Fruit fly (Drosophila melanogaster) whole organism, wandering third instar larva: ENCODE data around the gene Aprt.

Experiments used
- Abd-B ChIP-seq: fragments of >200 bp; optimal IDR thresholded peaks from 2 replicates; lab custom pipeline; 2017; ENCODE audit warnings: missing biosample characterization, missing genetic modification characterization
- CG9705 ChIP-seq: fragments of 200-800 bp; sonication (Bioruptor generic); optimal IDR thresholded peaks from 2 replicates; lab custom pipeline; 2018; ENCODE audit warnings: missing biosample characterization, mild to moderate bottlenecking, missing genetic modification characterization
- CrebA ChIP-seq: fragments of 200-800 bp; sonication (Bioruptor generic); optimal IDR thresholded peaks from 2 replicates; lab custom pipeline; 2016; ENCODE audit warnings: missing biosample characterization, mild to moderate bottlenecking, missing genetic modification characterization, borderline replicate concordance
- Dfd ChIP-seq: fragments of >200 bp; optimal IDR thresholded peaks from 2 replicates; lab custom pipeline; 2017; ENCODE audit warnings: missing biosample characterization, missing genetic modification characterization
- Dif ChIP-seq: fragments of 200-275, 200-300 bp; sonication (Bioruptor generic); optimal IDR thresholded peaks from 2 replicates; lab custom pipeline; 2018; ENCODE audit warnings: missing biosample characterization, missing genetic modification characterization; ENCODE audit not compliant: partially characterized antibody
- GATAd ChIP-seq: sonication (Bioruptor generic); optimal IDR thresholded peaks from 2 replicates; lab custom pipeline; 2016; ENCODE audit warnings: missing biosample characterization, missing genetic modification characterization
- HLH106 ChIP-seq: fragments of 200-800 bp; optimal IDR thresholded peaks from 3 replicates; lab custom pipeline; 2019; ENCODE audit warnings: missing biosample characterization, mild to moderate bottlenecking, missing genetic modification characterization, moderate library complexity
- Hnf4 ChIP-seq: fragments of 200-800 bp; sonication (Bioruptor generic); optimal IDR thresholded peaks from 2 replicates; lab custom pipeline; 2016; ENCODE audit warnings: missing biosample characterization, mild to moderate bottlenecking, missing genetic modification characterization
- Hr83 ChIP-seq: fragments of 200-300 bp; sonication (Bioruptor generic); optimal IDR thresholded peaks from 2 replicates; lab custom pipeline; 2016; ENCODE audit warnings: missing biosample characterization, mild to moderate bottlenecking, missing genetic modification characterization, moderate library complexity; ENCODE audit not compliant: poor library complexity, severe bottlenecking
- Jra ChIP-seq: sonication (Bioruptor generic); optimal IDR thresholded peaks from 2 replicates; lab custom pipeline; 2016; ENCODE audit warnings: missing biosample characterization, missing genetic modification characterization
- Myc ChIP-seq: fragments of >200 bp; optimal IDR thresholded peaks from 2 replicates; lab custom pipeline; 2017
- OdsH ChIP-seq: fragments of 200-800 bp; sonication (Bioruptor generic); optimal IDR thresholded peaks from 2 replicates; lab custom pipeline; 2016; ENCODE audit warnings: missing biosample characterization, mild to moderate bottlenecking, missing genetic modification characterization
- Rel ChIP-seq, 2 experiments: fragments of 200-800 bp; sonication (Bioruptor generic) in 1 of 2; optimal IDR thresholded peaks; 2 replicates in 1 of 2; 3 replicates in 1 of 2; lab custom pipeline; 2016 to 2019; ENCODE audit warnings: mild to moderate bottlenecking in 2 of 2, missing biosample characterization in 2 of 2, missing genetic modification characterization in 2 of 2, moderate library complexity in 1 of 2
- Sp1 ChIP-seq: fragments of 200-800 bp; sonication (Bioruptor generic); optimal IDR thresholded peaks from 3 replicates; lab custom pipeline; 2019; ENCODE audit warnings: missing biosample characterization, mild to moderate bottlenecking, missing genetic modification characterization, moderate library complexity
- Vsx2 ChIP-seq: fragments of 200-300, 225-300 bp; sonication (Bioruptor generic); optimal IDR thresholded peaks from 2 replicates; lab custom pipeline; 2018; ENCODE audit warnings: missing biosample characterization, missing genetic modification characterization; ENCODE audit not compliant: partially characterized antibody
- br ChIP-seq: fragments of 200-800 bp; sonication (Bioruptor generic); optimal IDR thresholded peaks from 2 replicates; lab custom pipeline; 2016; ENCODE audit warnings: missing biosample characterization, missing genetic modification characterization
- brk ChIP-seq: fragments of 200-800 bp; sonication (Bioruptor generic); optimal IDR thresholded peaks from 2 replicates; lab custom pipeline; 2016; ENCODE audit warnings: missing biosample characterization, mild to moderate bottlenecking, missing genetic modification characterization
- dmrt93B ChIP-seq: fragments of 200-800 bp; sonication (Bioruptor generic); optimal IDR thresholded peaks from 2 replicates; lab custom pipeline; 2018; ENCODE audit warnings: missing biosample characterization, mild to moderate bottlenecking, missing genetic modification characterization
- dsf ChIP-seq: sonication (Bioruptor generic); optimal IDR thresholded peaks from 2 replicates; lab custom pipeline; 2016; ENCODE audit warnings: missing biosample characterization, missing genetic modification characterization, borderline replicate concordance
- ey ChIP-seq: fragments of 200-800 bp; sonication (Bioruptor generic); optimal IDR thresholded peaks from 2 replicates; lab custom pipeline; 2016; ENCODE audit warnings: missing biosample characterization, missing genetic modification characterization
- foxo ChIP-seq, 2 experiments: fragments of 200-800 bp; sonication (Bioruptor generic); optimal IDR thresholded peaks; 2 replicates in 1 of 2; 3 replicates in 1 of 2; lab custom pipeline; 2016 to 2017; ENCODE audit warnings: missing biosample characterization in 2 of 2, missing genetic modification characterization in 2 of 2
- fru ChIP-seq: fragments of 200-800 bp; sonication (Bioruptor generic); optimal IDR thresholded peaks from 3 replicates; lab custom pipeline; 2016; ENCODE audit warnings: missing biosample characterization, mild to moderate bottlenecking, missing genetic modification characterization
- h ChIP-seq: fragments of 200-800 bp; sonication (Bioruptor generic); optimal IDR thresholded peaks from 3 replicates; lab custom pipeline; 2016; ENCODE audit warnings: missing biosample characterization, mild to moderate bottlenecking, missing genetic modification characterization
- jim ChIP-seq: fragments of 175-275, 200-325 bp; sonication (Bioruptor generic); optimal IDR thresholded peaks from 2 replicates; lab custom pipeline; 2016; ENCODE audit warnings: missing biosample characterization, mild to moderate bottlenecking, missing genetic modification characterization
- lola ChIP-seq: fragments of >200 bp; optimal IDR thresholded peaks from 2 replicates; lab custom pipeline; 2017; ENCODE audit warnings: missing biosample characterization, missing genetic modification characterization
- pan ChIP-seq: fragments of >200 bp; optimal IDR thresholded peaks from 2 replicates; lab custom pipeline; 2017
- psq ChIP-seq: fragments of 200-800 bp; sonication (Bioruptor generic); optimal IDR thresholded peaks from 3 replicates; lab custom pipeline; 2017; ENCODE audit warnings: missing biosample characterization, mild to moderate bottlenecking, missing genetic modification characterization, moderate library complexity
- rgr ChIP-seq: fragments of 200-800 bp; sonication (Bioruptor generic); optimal IDR thresholded peaks from 3 replicates; lab custom pipeline; 2016; ENCODE audit warnings: missing biosample characterization, mild to moderate bottlenecking, missing genetic modification characterization
- sage ChIP-seq: fragments of 200-800 bp; sonication (Bioruptor generic); optimal IDR thresholded peaks from 2 replicates; lab custom pipeline; 2016; ENCODE audit warnings: missing biosample characterization, mild to moderate bottlenecking, missing genetic modification characterization
- sv ChIP-seq: fragments of 200-800 bp; sonication (Bioruptor generic); optimal IDR thresholded peaks from 3 replicates; lab custom pipeline; 2016; ENCODE audit warnings: missing biosample characterization, missing genetic modification characterization
- tai ChIP-seq: sonication (Bioruptor generic); optimal IDR thresholded peaks from 2 replicates; lab custom pipeline; 2016; ENCODE audit warnings: missing biosample characterization, missing genetic modification characterization
- usp ChIP-seq: fragments of >200 bp; optimal IDR thresholded peaks from 2 replicates; lab custom pipeline; 2017; ENCODE audit warnings: missing biosample characterization, missing genetic modification characterization
- woc ChIP-seq: sonication (Bioruptor generic); optimal IDR thresholded peaks from 2 replicates; lab custom pipeline; 2016; ENCODE audit warnings: missing biosample characterization, mild to moderate bottlenecking, missing genetic modification characterization

Gene Aprt

DNA sequence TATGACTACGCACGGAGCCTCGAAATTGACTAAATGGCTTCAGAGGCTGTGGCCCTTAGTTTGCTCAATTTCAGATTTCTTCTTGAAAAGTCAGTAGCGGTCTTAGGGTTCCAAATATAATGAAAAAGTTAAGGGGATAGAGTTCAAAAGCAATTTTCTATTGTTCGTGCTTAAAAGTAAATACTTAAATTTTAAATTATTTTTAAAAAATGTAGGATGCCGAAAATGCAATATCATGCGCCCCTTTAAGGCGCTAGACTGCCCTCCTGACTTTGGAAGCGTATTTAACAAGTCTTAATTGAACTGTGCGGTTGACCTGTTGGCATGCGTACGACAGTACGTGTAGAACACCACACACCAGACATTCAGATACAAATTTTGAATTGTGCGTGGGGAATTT lies 29.8 kb upstream of the Aprt start:
- TF ChIP-seq tai (GFP tag; lab: Kevin White, UChicago): no peak
- no peak for TF ChIP-seq sage
- no peak for TF ChIP-seq brk (GFP tag; lab: Kevin White, UChicago)
- TF ChIP-seq br: no peak
- no peak for TF ChIP-seq HLH106 (tag; lab: Kevin White, UChicago)
- no peak for TF ChIP-seq CrebA (GFP tag; lab: Kevin White, UChicago)
- TF ChIP-seq usp (GFP tag; lab: Kevin White, UChicago): no peak
- TF ChIP-seq Dfd (GFP tag; lab: Kevin White, UChicago): no peak
- no peak for TF ChIP-seq pan
- TF ChIP-seq dsf (GFP tag; lab: Kevin White, UChicago): no peak
- no peak for TF ChIP-seq h (GFP tag; lab: Kevin White, UChicago)
- no peak for TF ChIP-seq GATAd (GFP tag; lab: Kevin White, UChicago)
- no peak for TF ChIP-seq Hr83 (GFP tag; lab: Kevin White, UChicago)
- TF ChIP-seq ey: no peak
- no peak for TF ChIP-seq sv (GFP tag; lab: Kevin White, UChicago)
- TF ChIP-seq Sp1: no peak
- TF ChIP-seq CG9705 (GFP tag; lab: Kevin White, UChicago): no peak
- TF ChIP-seq, all 38 proteins: peak for 0

DNA sequence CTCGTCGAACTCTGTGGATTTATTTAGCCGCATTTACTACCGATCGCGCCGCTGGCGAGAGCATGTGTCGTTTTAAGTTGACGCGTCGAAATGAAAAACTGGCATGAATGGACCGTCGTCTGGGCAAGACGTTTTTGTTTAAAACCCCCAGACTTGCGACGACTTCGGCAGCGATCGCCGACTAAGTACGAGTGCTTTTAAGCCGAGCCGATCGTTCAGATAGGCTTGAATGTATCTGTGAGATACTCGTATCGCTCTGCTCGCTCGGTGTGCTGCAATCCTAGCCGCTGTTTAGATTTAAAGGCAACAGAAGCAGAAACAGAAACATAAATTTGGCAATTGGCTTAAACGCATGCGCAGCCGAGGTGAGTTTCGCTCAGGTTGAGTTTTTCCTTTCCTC lies 25.3 kb upstream of the Aprt start, which contains the start of gene dsb:
TSS of gene dsb (minus strand) at position 91 of the 400 bp plus-strand sequence.
- no peak for TF ChIP-seq jim
- no peak for TF ChIP-seq Dfd (GFP tag; lab: Kevin White, UChicago)
- TF ChIP-seq pan: no peak
- no peak for TF ChIP-seq Rel (GFP tag; optimal IDR thresholded peaks at IDR 0.05; lab: Kevin White, UChicago)
- no peak for TF ChIP-seq Rel (tag; optimal IDR thresholded peaks at IDR 0.05; lab: Kevin White, UChicago)
- no peak for TF ChIP-seq usp (GFP tag; lab: Kevin White, UChicago)
- no peak for TF ChIP-seq Dif
- no peak for TF ChIP-seq fru
- TF ChIP-seq sv (GFP tag; lab: Kevin White, UChicago): no peak
- no peak for TF ChIP-seq CG9705 (GFP tag; lab: Kevin White, UChicago)
- TF ChIP-seq Hnf4 (GFP tag; lab: Kevin White, UChicago): no peak
- no peak for TF ChIP-seq Abd-B (GFP tag; lab: Kevin White, UChicago)
- no peak for TF ChIP-seq brk (GFP tag; lab: Kevin White, UChicago)
- TF ChIP-seq woc (GFP tag; lab: Kevin White, UChicago): no peak
- no peak for TF ChIP-seq GATAd (GFP tag; lab: Kevin White, UChicago)
- TF ChIP-seq psq (GFP tag; lab: Kevin White, UChicago): no peak
- no peak for TF ChIP-seq foxo (GFP tag; optimal IDR thresholded peaks at IDR 0.05; lab: Kevin White, UChicago)
- TF ChIP-seq ey: no peak
- TF ChIP-seq Jra (GFP tag; lab: Kevin White, UChicago): no peak
- no peak for TF ChIP-seq Myc (lab: Kevin White, UChicago)
- TF ChIP-seq tai (GFP tag; lab: Kevin White, UChicago): no peak

DNA sequence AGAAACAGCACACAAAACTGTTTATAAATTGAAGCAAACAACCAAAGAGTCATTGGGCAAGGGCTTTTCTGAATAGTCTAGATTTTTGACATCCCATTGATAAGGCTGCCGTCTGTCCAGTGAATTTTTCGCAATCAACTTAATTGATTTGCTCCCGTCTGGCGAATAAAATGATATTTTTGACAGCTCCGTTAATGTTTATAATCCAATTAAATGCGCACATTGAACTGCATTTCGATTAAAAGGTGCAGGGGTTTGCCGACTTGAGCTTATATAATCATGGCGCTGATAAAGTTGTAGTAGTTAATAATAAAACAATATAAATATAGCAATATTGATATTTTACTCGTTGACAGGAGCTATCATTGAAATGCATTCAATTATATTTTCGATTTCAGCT lies 24.2 kb upstream of the Aprt start:
- TF ChIP-seq dmrt93B (GFP tag; lab: Kevin White, UChicago) (no peak), sage (no peak), br (no peak), foxo (GFP tag; optimal IDR thresholded peaks at IDR 0.05; lab: Kevin White, UChicago) (no peak), woc (GFP tag; lab: Kevin White, UChicago) (no peak), sv (GFP tag; lab: Kevin White, UChicago) (no peak), OdsH (GFP tag; lab: Kevin White, UChicago) (no peak), CG9705 (GFP tag; lab: Kevin White, UChicago) (no peak), Abd-B (GFP tag; lab: Kevin White, UChicago) (no peak), jim (no peak), rgr (GFP tag; lab: Kevin White, UChicago) (no peak), Myc (lab: Kevin White, UChicago) (no peak), Dif (no peak), HLH106 (tag; lab: Kevin White, UChicago) (no peak), Jra (GFP tag; lab: Kevin White, UChicago) (no peak)

DNA sequence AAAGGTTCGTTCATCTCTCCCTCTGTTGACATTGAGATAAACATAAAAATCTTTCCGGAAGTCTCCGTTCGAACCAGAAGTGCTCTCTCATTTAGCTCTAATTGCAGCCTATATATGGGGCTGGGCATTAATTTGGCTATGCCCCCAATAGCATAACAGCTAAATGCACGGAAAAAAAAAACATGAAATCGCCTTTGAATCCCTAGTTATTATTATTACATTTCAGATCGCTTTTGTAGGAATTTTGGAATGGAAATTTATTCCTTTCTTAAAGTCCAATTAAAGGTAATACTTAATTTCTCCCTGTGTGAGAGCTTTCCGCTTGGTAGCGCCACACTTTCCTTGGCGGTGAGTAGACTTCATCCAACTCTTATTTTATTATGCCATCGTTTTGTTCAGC lies 21.4 kb upstream of the Aprt start:
- TF ChIP-seq lola (GFP tag; lab: Kevin White, UChicago) (no peak), foxo (GFP tag; optimal IDR thresholded peaks at IDR 0.05; lab: Kevin White, UChicago) (no peak), woc (GFP tag; lab: Kevin White, UChicago) (no peak), Hr83 (GFP tag; lab: Kevin White, UChicago) (no peak), pan (no peak), Hnf4 (GFP tag; lab: Kevin White, UChicago) (no peak), Vsx2 (no peak), Dfd (GFP tag; lab: Kevin White, UChicago) (no peak)
- TF ChIP-seq, all 38 proteins: peak for 0
